Fruit fly (Drosophila melanogaster) whole organism, prepupa: ENCODE measurements around the gene CG7573.

Source experiments
- CG11294 ChIP-seq: fragments of 200-800 bp; sonication (Bioruptor generic); IDR thresholded peaks from 2 replicates; pipeline ENCODE4 v1.3.6; 2022; ENCODE audit warnings: missing biosample characterization, missing genetic modification characterization
- CG15336 ChIP-seq: fragments of 200-800 bp; sonication (Bioruptor generic); IDR thresholded peaks from 2 replicates; pipeline ENCODE4 v1.3.6; 2022; ENCODE audit warnings: missing biosample characterization, missing genetic modification characterization
- CG1621 ChIP-seq: fragments of 200-800 bp; sonication (Bioruptor generic); optimal IDR thresholded peaks from 3 replicates; lab custom pipeline; 2018; ENCODE audit warnings: missing biosample characterization, mild to moderate bottlenecking, missing genetic modification characterization
- CG16779 ChIP-seq: fragments of 200-800 bp; sonication (Bioruptor generic); optimal IDR thresholded peaks from 3 replicates; lab custom pipeline; 2017; ENCODE audit warnings: missing biosample characterization, mild to moderate bottlenecking, missing genetic modification characterization
- CG3032 ChIP-seq: fragments of 200-800 bp; optimal IDR thresholded peaks from 2 replicates; lab custom pipeline; 2019; ENCODE audit warnings: missing biosample characterization, mild to moderate bottlenecking, missing genetic modification characterization, moderate library complexity
- CG32006 ChIP-seq: fragments of 200-800 bp; sonication (Bioruptor generic); optimal IDR thresholded peaks from 3 replicates; lab custom pipeline; 2017; ENCODE audit warnings: missing biosample characterization, mild to moderate bottlenecking, missing genetic modification characterization
- CG34406 ChIP-seq: fragments of 200-800 bp; sonication (Bioruptor generic); optimal IDR thresholded peaks from 3 replicates; lab custom pipeline; 2016; ENCODE audit warnings: missing biosample characterization, missing genetic modification characterization
- CG3919 ChIP-seq: fragments of 200-800 bp; sonication (Bioruptor generic); optimal IDR thresholded peaks from 3 replicates; lab custom pipeline; 2016; ENCODE audit warnings: missing biosample characterization, missing genetic modification characterization
- CG4318 ChIP-seq: fragments of 200-800 bp; sonication (Bioruptor generic); optimal IDR thresholded peaks from 3 replicates; lab custom pipeline; 2017; ENCODE audit warnings: missing biosample characterization, mild to moderate bottlenecking, missing genetic modification characterization
- CG6163 ChIP-seq: fragments of 200-800 bp; sonication (Bioruptor generic); IDR thresholded peaks from 3 replicates; pipeline ENCODE4 v1.3.6; 2022; ENCODE audit warnings: missing biosample characterization, missing genetic modification characterization
- CG6276 ChIP-seq: fragments of 200-800 bp; sonication (Bioruptor generic); optimal IDR thresholded peaks from 2 replicates; lab custom pipeline; 2017; ENCODE audit warnings: missing biosample characterization, mild to moderate bottlenecking, missing genetic modification characterization
- CG6854 ChIP-seq: fragments of 200-800 bp; sonication (Bioruptor generic); optimal IDR thresholded peaks from 2 replicates; lab custom pipeline; 2017; ENCODE audit warnings: missing biosample characterization, mild to moderate bottlenecking, missing genetic modification characterization
- CG8119 ChIP-seq: fragments of 200-800 bp; sonication (Bioruptor generic); IDR thresholded peaks from 3 replicates; pipeline ENCODE4 v1.3.6; 2022; ENCODE audit warnings: missing biosample characterization, missing genetic modification characterization
- CG8319 ChIP-seq: fragments of 200-800 bp; sonication (Bioruptor generic); optimal IDR thresholded peaks from 3 replicates; lab custom pipeline; 2016; ENCODE audit warnings: missing biosample characterization, missing genetic modification characterization
- CG8632 ChIP-seq: fragments of 200-800 bp; sonication (Bioruptor generic); optimal IDR thresholded peaks from 3 replicates; lab custom pipeline; 2016; ENCODE audit warnings: missing biosample characterization, missing genetic modification characterization
- Eip75B ChIP-seq: fragments of 200-800 bp; sonication (Bioruptor generic); optimal IDR thresholded peaks from 3 replicates; lab custom pipeline; 2016; ENCODE audit warnings: missing biosample characterization, missing genetic modification characterization
- Eip78C ChIP-seq: fragments of 200-800 bp; sonication (Bioruptor generic); peaks from one replicate; lab custom pipeline; 2016; ENCODE audit warnings: missing biosample characterization, missing genetic modification characterization
- Hr38 ChIP-seq: sonication (Bioruptor generic); optimal IDR thresholded peaks from 2 replicates; lab custom pipeline; 2016; ENCODE audit warnings: missing biosample characterization, missing genetic modification characterization
- OdsH ChIP-seq: fragments of 200-800 bp; sonication (Bioruptor generic); optimal IDR thresholded peaks from 3 replicates; lab custom pipeline; 2016; ENCODE audit warnings: missing biosample characterization, missing genetic modification characterization
- Sox102F ChIP-seq: fragments of 200-800 bp; sonication (Bioruptor generic); optimal IDR thresholded peaks from 2 replicates; lab custom pipeline; 2016; ENCODE audit warnings: missing biosample characterization, mild to moderate bottlenecking, missing genetic modification characterization
- achi ChIP-seq: fragments of 200-800 bp; sonication (Bioruptor generic); optimal IDR thresholded peaks from 3 replicates; lab custom pipeline; 2016; ENCODE audit warnings: missing biosample characterization, missing genetic modification characterization
- acj6 ChIP-seq: fragments of 200-800 bp; sonication (Bioruptor generic); optimal IDR thresholded peaks from 3 replicates; lab custom pipeline; 2016; ENCODE audit warnings: missing biosample characterization, missing genetic modification characterization
- cyc ChIP-seq: fragments of 200-800 bp; sonication (Bioruptor generic); optimal IDR thresholded peaks from 3 replicates; lab custom pipeline; 2016; ENCODE audit warnings: missing biosample characterization, missing genetic modification characterization
- dac ChIP-seq: fragments of 200-800 bp; sonication (Bioruptor generic); optimal IDR thresholded peaks from 2 replicates; lab custom pipeline; 2017; ENCODE audit warnings: missing biosample characterization, mild to moderate bottlenecking, missing genetic modification characterization
- dsx ChIP-seq: fragments of 200-800 bp; optimal IDR thresholded peaks from 3 replicates; lab custom pipeline; 2019; ENCODE audit warnings: missing biosample characterization, mild to moderate bottlenecking, missing genetic modification characterization, moderate library complexity; ENCODE audit not compliant: poor library complexity, severe bottlenecking
- eg ChIP-seq: fragments of 200-800 bp; sonication (Bioruptor generic); IDR thresholded peaks from 3 replicates; pipeline ENCODE4 v1.3.6; 2022; ENCODE audit warnings: missing biosample characterization, missing genetic modification characterization
- esn ChIP-seq: fragments of 200-800 bp; sonication (Bioruptor generic); optimal IDR thresholded peaks from 2 replicates; lab custom pipeline; 2016; ENCODE audit warnings: missing biosample characterization, mild to moderate bottlenecking, missing genetic modification characterization, moderate library complexity
- fd85E ChIP-seq: fragments of 200-800 bp; sonication (Bioruptor generic); optimal IDR thresholded peaks from 3 replicates; lab custom pipeline; 2016; ENCODE audit warnings: missing biosample characterization, missing genetic modification characterization
- fkh ChIP-seq: fragments of 200-800 bp; sonication (Bioruptor generic); optimal IDR thresholded peaks from 3 replicates; lab custom pipeline; 2017; ENCODE audit warnings: missing biosample characterization, mild to moderate bottlenecking, missing genetic modification characterization, moderate library complexity
- pdm3 ChIP-seq: fragments of 200-800 bp; sonication (Bioruptor generic); optimal IDR thresholded peaks from 3 replicates; lab custom pipeline; 2016; ENCODE audit warnings: missing biosample characterization, missing genetic modification characterization
- salr ChIP-seq, 2 experiments: fragments of 200-800 bp; sonication (Bioruptor generic); optimal IDR thresholded peaks; 3 replicates each; lab custom pipeline; 2016 to 2018; ENCODE audit warnings: missing biosample characterization in 2 of 2, missing genetic modification characterization in 2 of 2, mild to moderate bottlenecking in 1 of 2
- spab ChIP-seq: fragments of 200-800 bp; sonication (Bioruptor generic); optimal IDR thresholded peaks from 2 replicates; lab custom pipeline; 2017; ENCODE audit warnings: missing biosample characterization, mild to moderate bottlenecking, missing genetic modification characterization, missing genetic modification reagents
- ss ChIP-seq, 2 experiments: fragments of 200-800 bp; sonication (Bioruptor generic); optimal IDR thresholded peaks; 2 replicates in 1 of 2; 3 replicates in 1 of 2; lab custom pipeline; 2017 to 2018; ENCODE audit warnings: mild to moderate bottlenecking in 2 of 2, missing biosample characterization in 2 of 2, missing genetic modification characterization in 2 of 2, moderate library complexity in 1 of 2
- svp ChIP-seq: fragments of 200-800 bp; sonication (Bioruptor generic); peaks from one replicate; lab custom pipeline; 2016; ENCODE audit warnings: missing biosample characterization, missing genetic modification characterization

CG7573 gene

DNA sequence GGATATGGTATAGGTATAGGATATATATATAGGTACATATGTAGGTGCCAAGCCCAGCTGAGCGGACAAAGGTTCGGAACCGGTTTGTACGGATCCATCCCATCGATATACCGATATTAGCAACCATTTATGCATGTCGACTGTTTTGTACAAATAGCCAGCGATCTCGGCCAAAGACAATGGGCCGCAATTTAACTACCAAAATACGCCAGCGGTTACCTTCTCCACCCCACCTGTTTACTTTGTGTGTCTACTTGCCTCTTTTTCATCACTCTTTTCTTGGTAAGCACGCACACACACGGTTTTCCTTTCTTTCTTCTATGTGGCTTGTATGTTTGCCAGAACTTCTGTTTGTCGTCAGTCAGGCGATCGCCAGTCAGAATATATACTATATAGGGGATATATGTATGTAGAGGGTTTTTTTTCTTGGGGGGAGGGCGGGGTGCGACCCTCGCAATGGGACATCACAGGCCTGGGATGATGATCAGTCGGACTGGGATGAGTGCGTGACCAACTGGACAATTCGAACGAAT is 31.1 kb downstream of the CG7573 start:
- TF ChIP-seq svp (GFP tag; lab: Kevin White, UChicago) (peak; percentile 2), Sox102F (no peak), dsx (peak; percentile 43), CG6854 (no peak), fkh (GFP tag; lab: Kevin White, UChicago) (peak; percentile 70), Eip78C (GFP tag; lab: Kevin White, UChicago) (peak; percentile 69), ss (GFP tag; optimal IDR thresholded peaks at IDR 0.05; lab: Kevin White, UChicago) (peak; percentile 14 to 89)

DNA sequence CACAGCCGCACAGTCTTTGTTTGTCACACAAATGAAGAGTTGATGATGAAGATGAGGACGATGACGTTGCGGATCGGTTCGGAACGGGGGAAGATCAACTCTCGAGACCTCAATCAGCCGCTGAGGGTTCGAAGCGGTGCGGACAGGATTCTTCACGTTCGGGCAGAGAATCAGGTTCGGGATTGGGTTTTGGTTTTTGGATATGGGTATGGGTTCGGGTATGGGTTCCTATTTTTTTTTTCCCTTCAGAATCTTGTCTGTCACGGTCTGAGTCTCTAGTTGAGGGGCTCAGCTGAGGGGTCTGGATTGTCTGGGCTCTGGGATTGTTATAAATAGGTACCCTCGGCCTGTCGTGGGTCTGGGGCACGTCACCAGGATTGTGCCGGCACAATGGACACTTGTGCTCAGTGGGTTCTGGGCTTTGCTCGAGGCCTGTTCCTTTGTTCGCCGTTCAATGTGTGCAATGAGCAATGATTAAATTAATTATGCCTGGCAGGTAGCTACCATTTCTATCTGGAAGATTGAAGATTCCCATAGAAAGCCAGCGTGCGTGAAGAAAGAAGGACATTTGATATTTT is 32.2 kb downstream of the CG7573 start:
- TF ChIP-seq CG6163 (0 out of 3 replicates have a peak, but pooled peaks have one; percentile 11), CG4318 (GFP tag; lab: Kevin White, UChicago) (no peak), fd85E (GFP tag; lab: Kevin White, UChicago) (no peak), svp (GFP tag; lab: Kevin White, UChicago) (peak; percentile 58), esn (GFP tag; lab: Kevin White, UChicago) (no peak), CG1621 (no peak), CG6854 (no peak), Eip78C (GFP tag; lab: Kevin White, UChicago) (peak; percentile 52), dsx (no peak), ss (GFP tag; optimal IDR thresholded peaks at IDR 0.05; lab: Kevin White, UChicago) (peak in 1 of 2 experiments; percentile 2), CG16779 (tag; lab: Kevin White, UChicago) (no peak)

DNA sequence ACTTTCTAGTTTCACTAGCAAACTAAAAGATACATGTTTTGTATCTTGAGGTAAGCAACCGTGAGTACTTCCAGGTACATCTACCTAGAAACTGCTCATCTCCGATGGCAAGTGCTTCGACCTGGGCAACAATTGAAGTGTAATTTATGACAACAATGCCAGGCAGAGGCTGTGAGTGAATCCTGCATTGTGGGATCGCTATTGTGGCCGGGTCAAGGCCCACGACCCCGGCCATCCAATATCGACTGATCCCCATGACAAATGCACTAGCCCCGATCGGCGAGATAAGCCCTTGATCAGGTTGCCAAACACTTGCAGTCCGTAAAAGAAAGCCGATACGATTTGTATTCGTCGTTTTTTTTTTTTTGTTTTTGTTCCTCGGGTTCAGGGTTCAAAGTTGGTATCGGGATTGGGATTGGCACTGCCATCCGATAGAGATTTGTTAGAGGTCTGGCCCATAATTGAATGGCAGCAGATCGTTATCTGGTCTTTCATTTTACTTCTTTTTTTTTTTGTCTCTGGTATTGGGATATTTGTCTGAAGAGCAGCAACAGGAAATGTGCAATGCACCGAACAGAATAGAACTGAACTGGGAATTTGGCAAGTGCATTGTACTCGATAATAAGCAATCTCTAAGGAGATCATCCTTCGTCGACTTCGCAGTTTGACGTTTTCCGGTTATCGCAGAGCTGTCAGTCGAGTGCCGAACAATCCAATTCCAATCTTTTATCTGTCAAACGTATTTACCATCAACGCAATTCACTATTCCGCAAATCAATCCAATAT is 33.1 kb downstream of the CG7573 start:
- TF ChIP-seq svp (GFP tag; lab: Kevin White, UChicago) (peak; percentile 59), cyc (GFP tag; lab: Kevin White, UChicago) (no peak)

DNA sequence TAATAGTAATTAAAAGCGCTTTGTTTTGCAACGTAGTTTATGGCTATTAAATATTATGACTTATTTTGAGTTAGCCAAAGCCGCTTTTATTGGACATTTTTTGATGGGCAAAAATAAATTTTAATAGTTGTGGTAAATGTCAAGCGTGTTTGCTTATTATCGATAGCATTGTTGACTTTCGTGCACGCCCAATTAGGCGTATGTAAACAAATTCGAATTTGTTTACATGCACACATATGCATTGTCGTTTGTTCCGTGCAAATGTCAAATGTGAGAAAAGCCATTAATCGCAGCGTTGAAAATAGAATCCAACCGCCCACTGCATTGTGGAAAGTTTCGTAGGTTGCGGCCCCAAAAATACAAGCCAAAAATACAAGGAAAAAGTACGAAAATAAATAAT is 34.0 kb downstream of the CG7573 start:
- TF ChIP-seq fkh (GFP tag; lab: Kevin White, UChicago) = peak; percentile 50
- TF ChIP-seq dsx = no peak
- TF ChIP-seq, all 60 proteins: peak for 1

DNA sequence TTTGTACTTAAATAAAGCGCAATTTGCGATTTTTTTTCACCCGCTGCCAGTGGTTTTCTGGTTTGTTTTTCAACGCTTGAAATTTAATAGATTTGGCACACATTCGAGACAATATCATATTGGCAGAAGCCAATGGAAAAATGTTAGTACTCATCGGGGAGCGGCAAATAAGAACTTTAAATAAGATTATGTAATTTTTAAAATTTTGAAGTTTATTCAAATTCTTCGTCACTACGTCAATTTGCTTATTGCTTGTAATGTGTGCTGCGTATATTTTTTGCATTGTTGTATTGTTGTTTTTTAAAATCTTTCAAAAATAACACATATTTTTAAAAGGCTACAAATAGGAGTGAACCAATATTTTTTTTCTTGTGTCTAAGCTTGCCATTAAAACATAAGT is 35.4 kb downstream of the CG7573 start:
- TF ChIP-seq CG8319 (GFP tag; lab: Kevin White, UChicago) (no peak), CG11294 (peak; percentile 48; the same call in 1 of the 2 replicates), CG15336 (GFP tag; lab: Robert Waterston, UW) (peak; percentile 67), Sox102F (no peak), achi (no peak), CG6276 (GFP tag; lab: Kevin White, UChicago) (peak; percentile 20), CG6163 (0 out of 3 replicates have a peak, but pooled peaks have one; percentile 16), CG16779 (tag; lab: Kevin White, UChicago) (no peak), CG8119 (GFP tag; lab: Robert Waterston, UW) (peak; percentile 51), pdm3 (GFP tag; lab: Kevin White, UChicago) (peak; percentile 13), CG32006 (GFP tag; lab: Kevin White, UChicago) (peak; percentile 58), CG4318 (GFP tag; lab: Kevin White, UChicago) (peak; percentile 5), Eip78C (GFP tag; lab: Kevin White, UChicago) (peak; percentile 59), CG34406 (GFP tag; lab: Kevin White, UChicago) (no peak), salr (GFP tag; optimal IDR thresholded peaks at IDR 0.05; lab: Kevin White, UChicago) (peak in 1 of 2 experiments; percentile 16), eg (GFP tag; lab: Robert Waterston, UW) (peak; percentile 39; the same call in 1 of the 3 replicates), Hr38 (GFP tag; lab: Kevin White, UChicago) (no peak), OdsH (GFP tag; lab: Kevin White, UChicago) (no peak), CG3919 (GFP tag; lab: Kevin White, UChicago) (no peak), CG8632 (no peak), dac (GFP tag; lab: Kevin White, UChicago) (no peak), ss (GFP tag; optimal IDR thresholded peaks at IDR 0.05; lab: Kevin White, UChicago) (no peak), Eip75B (no peak), CG3032 (tag; lab: Kevin White, UChicago) (no peak), esn (GFP tag; lab: Kevin White, UChicago) (no peak), spab (GFP tag; lab: Kevin White, UChicago) (no peak), acj6 (GFP tag; lab: Kevin White, UChicago) (no peak)
